Worm (Caenorhabditis elegans): ENCODE results near the gene T04C9.3.

ce11 chrIII:5943368-5944180 is 41.9 kb upstream of the T04C9.3 start:
- TF ChIP-seq ama-1 (optimal IDR thresholded peaks at IDR 0.05) (peak; percentile 86), ztf-16 (tag; optimal IDR thresholded peaks at IDR 0.05) (no peak), sox-4 (tag; optimal IDR thresholded peaks at IDR 0.05) (no peak), pha-4 (tag; optimal IDR thresholded peaks at IDR 0.05) (no peak), odd-2 (tag; optimal IDR thresholded peaks at IDR 0.05) (no peak), ceh-45 (GFP tag; IDR thresholded peaks at IDR 0.05) (no peak), elt-2 (tag; optimal IDR thresholded peaks at IDR 0.05) (no peak), T23F11.4 (GFP tag; optimal IDR thresholded peaks at IDR 0.05) (no peak)

Measured in whole organism, late embryonic.